Fruit fly (Drosophila melanogaster): ENCODE results near the gene snk.
A peak's percentile ranks its signal among the peaks of the same experiment; 100 is the strongest.

Gene snk

DNA sequence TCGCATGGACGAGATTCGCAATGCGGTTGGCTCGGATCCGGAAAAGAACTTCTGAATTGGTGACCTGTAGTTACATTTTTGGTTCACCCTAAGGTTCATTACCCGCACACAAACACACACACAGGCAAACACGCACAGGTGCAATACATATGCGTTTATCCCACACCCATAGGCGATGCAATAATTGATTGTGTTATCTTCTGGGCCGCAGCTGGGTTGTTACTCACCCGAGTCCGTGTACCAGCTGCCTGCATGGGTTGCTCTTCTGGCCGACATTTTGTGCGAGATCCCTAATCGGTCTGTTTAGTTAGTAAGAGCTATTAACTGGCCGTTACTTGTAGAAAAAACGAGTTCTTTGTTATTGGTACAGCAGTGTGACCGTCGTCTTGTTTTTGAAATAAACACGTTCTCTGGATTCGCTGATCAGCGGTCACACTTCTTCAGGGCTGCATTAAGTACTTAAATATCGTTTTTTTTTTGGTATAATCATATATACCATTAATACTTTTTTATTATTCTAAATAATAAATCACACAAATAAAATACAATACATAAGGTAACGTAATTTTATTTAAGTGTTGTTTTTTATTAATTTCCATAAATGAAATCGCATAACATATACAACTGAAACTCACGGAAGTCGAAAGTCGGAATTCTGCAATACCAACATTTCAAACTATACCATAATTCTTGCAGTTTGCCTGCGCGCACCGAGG is 31.5 kb downstream of the snk start, which contains the start of gene CG8031:
CG8031 (minus strand) TSS at position 406 of the 716 bp plus-strand sequence.
- TF ChIP-seq Eip75B (GFP tag; optimal IDR thresholded peaks at IDR 0.05) (no peak), CG11294 (GFP tag; IDR thresholded peaks at IDR 0.05) (no peak), CG11762 (GFP tag; optimal IDR thresholded peaks at IDR 0.05; ENCODE audit: insufficient read depth) (no peak), CG10631 (GFP tag; optimal IDR thresholded peaks at IDR 0.05) (no peak), esn (GFP tag; optimal IDR thresholded peaks at IDR 0.05) (no peak), CG6163 (GFP tag; IDR thresholded peaks at IDR 0.05) (peak; percentile 50; the same call in 1 of the 3 replicates), CG15336 (GFP tag; IDR thresholded peaks at IDR 0.05) (0 out of 2 replicates have a peak, but pooled peaks have one; percentile 17), Sox14 (GFP tag; optimal IDR thresholded peaks at IDR 0.05) (peak; percentile 87), CG16779 (tag; optimal IDR thresholded peaks at IDR 0.05) (no peak), CG8319 (GFP tag; optimal IDR thresholded peaks at IDR 0.05) (peak; percentile 21), fd85E (GFP tag; optimal IDR thresholded peaks at IDR 0.05) (no peak), CG6854 (GFP tag; optimal IDR thresholded peaks at IDR 0.05) (peak; percentile 2), vri (GFP tag; optimal IDR thresholded peaks at IDR 0.05) (peak; percentile 73), Hr39 (GFP tag; optimal IDR thresholded peaks at IDR 0.05) (no peak), Eip78C (GFP tag) (peak; percentile 31), CG6792 (GFP tag; optimal IDR thresholded peaks at IDR 0.05) (no peak), fd59A (GFP tag; optimal IDR thresholded peaks at IDR 0.05) (no peak), CG3919 (GFP tag; optimal IDR thresholded peaks at IDR 0.05) (no peak), fkh (GFP tag; optimal IDR thresholded peaks at IDR 0.05) (no peak), CG8119 (GFP tag; IDR thresholded peaks at IDR 0.05) (0 out of 3 replicates have a peak, but pooled peaks have one; percentile 28)

DNA sequence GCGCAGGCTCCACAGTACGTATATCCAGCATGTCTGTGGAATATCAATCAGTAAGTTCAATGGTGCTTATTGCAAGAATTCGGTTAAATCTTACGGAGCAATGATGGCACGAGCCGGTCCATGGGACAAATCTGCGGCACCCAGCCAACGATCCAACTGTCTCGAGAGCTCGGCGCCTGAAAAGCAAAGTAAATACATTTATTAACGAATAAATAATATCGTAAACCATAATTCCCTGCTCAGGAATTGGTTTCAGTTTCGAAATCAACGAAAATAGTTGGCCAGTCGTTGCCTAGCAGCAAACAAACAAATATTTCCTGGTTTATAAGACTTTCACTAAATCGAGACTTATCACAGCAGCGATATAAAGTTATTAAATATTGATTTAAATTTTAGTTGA is 33.0 kb downstream of the snk start, which contains the start of gene CG11656:
CG11656 (plus strand) TSS at position 301 of the 400 bp plus-strand sequence.
- TF ChIP-seq achi (GFP tag; optimal IDR thresholded peaks at IDR 0.05) (no peak), ss (GFP tag; optimal IDR thresholded peaks at IDR 0.05) (no peak), CG32006 (GFP tag; optimal IDR thresholded peaks at IDR 0.05) (no peak), pdm3 (GFP tag; optimal IDR thresholded peaks at IDR 0.05) (no peak), CG1621 (tag; optimal IDR thresholded peaks at IDR 0.05) (no peak), Sox15 (GFP tag; optimal IDR thresholded peaks at IDR 0.05) (no peak), lz (GFP tag; optimal IDR thresholded peaks at IDR 0.05) (no peak)

DNA sequence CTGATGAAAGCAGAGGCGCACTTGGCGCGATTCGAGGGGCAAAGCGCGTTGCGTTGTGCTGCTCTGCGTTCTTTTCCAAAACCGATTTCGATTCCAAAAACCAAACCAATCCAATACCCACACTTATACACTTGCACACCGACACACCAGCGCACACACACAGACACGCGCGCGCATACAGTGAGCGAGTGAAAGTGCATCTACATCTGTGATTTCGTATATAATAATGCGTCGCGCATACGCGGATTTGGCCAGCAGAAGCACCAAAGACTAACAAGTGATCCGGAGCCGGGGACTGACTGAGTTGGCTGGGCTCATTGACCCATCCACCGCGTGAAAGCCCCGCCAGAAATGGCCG is 44.4 kb downstream of the snk start:
- TF ChIP-seq Eip75B (GFP tag; optimal IDR thresholded peaks at IDR 0.05) (no peak), CG6854 (GFP tag; optimal IDR thresholded peaks at IDR 0.05) (peak; percentile 42)

DNA sequence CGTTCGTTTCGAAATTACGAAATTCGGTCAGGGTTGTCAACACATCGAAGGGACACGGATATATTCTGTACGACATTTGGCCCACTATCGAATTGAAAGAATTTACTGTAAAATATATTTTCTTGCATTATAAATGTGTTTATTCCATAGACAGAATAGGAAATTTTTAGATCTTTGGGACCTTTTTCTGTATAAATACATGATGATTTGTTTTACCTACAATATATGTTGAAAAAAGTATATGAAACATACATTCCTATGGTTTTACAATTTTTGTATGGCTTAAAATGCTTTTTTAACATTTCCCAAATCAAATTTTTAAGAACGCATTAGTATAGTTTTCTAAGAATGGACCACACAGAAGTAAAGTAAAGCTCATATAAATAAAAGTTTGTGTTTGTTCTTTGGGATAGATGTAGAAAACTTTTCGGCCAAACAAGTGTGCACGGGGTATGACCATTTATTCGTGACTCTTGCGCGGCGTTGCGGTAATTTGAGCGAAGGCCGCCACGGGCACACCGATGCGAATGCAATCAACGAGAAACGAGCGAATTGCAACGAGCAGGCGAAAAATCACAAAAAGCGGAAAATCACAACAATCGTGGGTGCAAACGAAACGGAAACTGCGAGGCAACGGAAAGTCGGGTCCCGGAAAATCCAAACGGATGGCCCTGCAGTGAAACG is 44.9 kb downstream of the snk start, which contains the start of the genes CG17327, CG44194 and CG7518:
CG17327 (minus strand) TSS at position 177 of the 684 bp plus-strand sequence.
CG44194 (minus strand) TSS at position 177 of the 684 bp plus-strand sequence.
CG7518 (plus strand) TSS at position 540 of the 684 bp plus-strand sequence.
- TF ChIP-seq CG3032 (tag; optimal IDR thresholded peaks at IDR 0.05) = peak; percentile 25
- TF ChIP-seq esn (GFP tag; optimal IDR thresholded peaks at IDR 0.05) = peak; percentile 27
- TF ChIP-seq CG7368 (GFP tag; optimal IDR thresholded peaks at IDR 0.05) = no peak
- TF ChIP-seq Met (GFP tag; optimal IDR thresholded peaks at IDR 0.05) = no peak
- TF ChIP-seq CG31627 (GFP tag; optimal IDR thresholded peaks at IDR 0.05) = peak; percentile 1
- peak; percentile 22 for TF ChIP-seq cyc (GFP tag; optimal IDR thresholded peaks at IDR 0.05)

DNA sequence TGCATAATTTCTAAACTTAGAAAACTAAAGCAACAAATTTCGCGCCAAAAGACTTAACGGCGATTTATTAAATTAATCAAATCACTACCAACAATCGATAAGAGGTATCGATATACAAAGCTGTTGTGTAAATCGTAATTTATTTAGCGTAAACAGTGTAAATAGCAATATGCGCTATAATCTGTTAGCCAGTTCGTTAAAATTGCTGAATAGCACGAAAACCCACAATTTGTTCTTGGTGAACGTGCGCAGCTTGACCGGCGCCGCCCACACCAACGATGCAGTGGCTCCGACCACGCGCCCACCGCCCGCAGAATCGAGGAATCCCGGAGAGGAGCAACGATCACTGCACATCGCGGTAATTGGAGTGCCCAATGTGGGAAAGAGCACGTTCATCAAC is 47.0 kb downstream of the snk start, which contains the start of gene CG7488:
CG7488 (plus strand) TSS at position 99 of the 400 bp plus-strand sequence.
- TF ChIP-seq CG9139 (GFP tag; optimal IDR thresholded peaks at IDR 0.05) = no peak
- no peak for TF ChIP-seq dac (GFP tag; optimal IDR thresholded peaks at IDR 0.05)
- TF ChIP-seq cyc (GFP tag; optimal IDR thresholded peaks at IDR 0.05) = no peak
- no peak for TF ChIP-seq CG10631 (GFP tag; optimal IDR thresholded peaks at IDR 0.05)
